Worm (Caenorhabditis elegans): ENCODE results near the gene srt-42.

Gene srt-42

DNA sequence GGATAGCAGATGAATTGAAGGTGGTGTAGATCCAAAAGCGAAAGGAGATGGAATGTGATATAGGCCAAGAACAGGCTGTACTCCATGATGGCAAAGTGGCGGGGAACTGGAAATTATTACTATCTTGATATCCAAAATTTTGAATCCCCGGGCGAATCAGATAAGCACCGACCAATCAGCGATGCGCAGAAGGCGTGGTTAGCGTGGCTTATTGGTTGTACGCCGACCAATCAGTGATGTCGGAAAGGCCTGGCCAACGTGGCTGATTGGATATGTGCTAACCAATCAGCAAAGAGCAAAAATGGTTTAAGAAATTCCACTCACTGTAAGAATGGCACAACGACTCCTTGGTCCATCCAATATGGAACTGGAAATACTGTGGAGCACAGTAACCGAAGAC, 27.3 kb upstream of the srt-42 start:
- TF ChIP-seq ztf-11 (tag; optimal IDR thresholded peaks at IDR 0.05), result no peak
- TF ChIP-seq flh-1 (GFP tag; optimal IDR thresholded peaks at IDR 0.05), result no peak
- TF ChIP-seq nhr-28 (tag; optimal IDR thresholded peaks at IDR 0.05), result no peak
- no peak for TF ChIP-seq M03D4.4 (tag; optimal IDR thresholded peaks at IDR 0.05)
- TF ChIP-seq bed-3 (GFP tag; optimal IDR thresholded peaks at IDR 0.05), result no peak
- no peak for TF ChIP-seq mep-1 (tag; optimal IDR thresholded peaks at IDR 0.05)
- no peak for TF ChIP-seq pha-4 (tag; optimal IDR thresholded peaks at IDR 0.05)
- TF ChIP-seq tbx-8 (GFP tag; optimal IDR thresholded peaks at IDR 0.05), result no peak
- no peak for TF ChIP-seq ham-2 (GFP tag; optimal IDR thresholded peaks at IDR 0.05)
- no peak for TF ChIP-seq nhr-237 (tag; optimal IDR thresholded peaks at IDR 0.05)
- TF ChIP-seq unc-62 (GFP tag; optimal IDR thresholded peaks at IDR 0.05), result no peak
- TF ChIP-seq unc-120 (tag; optimal IDR thresholded peaks at IDR 0.05; ENCODE audit: poor library complexity, severe bottlenecking), result no peak
- TF ChIP-seq lin-32 (GFP tag; optimal IDR thresholded peaks at IDR 0.05), result no peak
- TF ChIP-seq lin-13 (tag; optimal IDR thresholded peaks at IDR 0.05), result no peak
- TF ChIP-seq ceh-39 (tag; optimal IDR thresholded peaks at IDR 0.05), result no peak
- no peak for TF ChIP-seq mab-5 (tag; optimal IDR thresholded peaks at IDR 0.05)
- TF ChIP-seq mls-2 (tag; optimal IDR thresholded peaks at IDR 0.05), result no peak

DNA sequence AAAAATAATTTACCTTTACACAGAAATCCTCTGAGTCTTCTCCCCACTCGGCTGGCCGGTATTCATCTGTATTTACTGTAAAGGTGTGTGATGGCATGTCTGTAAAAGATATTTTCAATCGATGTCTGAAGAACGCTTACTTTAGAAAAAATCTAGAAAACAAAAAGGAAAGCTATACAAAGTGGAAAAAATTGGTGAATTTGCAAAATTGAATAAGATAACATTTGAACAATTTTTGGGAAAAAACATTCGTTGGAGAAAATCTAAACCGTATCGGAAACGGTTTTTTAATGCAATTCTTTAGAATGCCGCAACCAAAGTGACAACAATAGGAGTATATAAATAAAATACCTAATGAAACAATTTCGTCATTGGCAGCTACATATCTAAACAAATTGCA, 25.3 kb upstream of the srt-42 start, which contains the start of gene F36H9.5:
F36H9.5 (minus strand) TSS at position 101 of the 400 bp plus-strand sequence.
- no peak for TF ChIP-seq zip-8 (tag; optimal IDR thresholded peaks at IDR 0.05)
- TF ChIP-seq lin-32 (GFP tag; optimal IDR thresholded peaks at IDR 0.05), result no peak
- no peak for TF ChIP-seq mls-2 (tag; optimal IDR thresholded peaks at IDR 0.05)
- TF ChIP-seq ztf-11 (tag; optimal IDR thresholded peaks at IDR 0.05), result no peak
- no peak for TF ChIP-seq ceh-83 (GFP tag; optimal IDR thresholded peaks at IDR 0.05)
- TF ChIP-seq mab-5 (tag; optimal IDR thresholded peaks at IDR 0.05), result no peak
- TF ChIP-seq M03D4.4 (tag; optimal IDR thresholded peaks at IDR 0.05), result no peak
- TF ChIP-seq mep-1 (tag; optimal IDR thresholded peaks at IDR 0.05), result no peak
- TF ChIP-seq unc-39 (tag; optimal IDR thresholded peaks at IDR 0.05), result no peak
- no peak for TF ChIP-seq tbx-8 (GFP tag; optimal IDR thresholded peaks at IDR 0.05)

DNA sequence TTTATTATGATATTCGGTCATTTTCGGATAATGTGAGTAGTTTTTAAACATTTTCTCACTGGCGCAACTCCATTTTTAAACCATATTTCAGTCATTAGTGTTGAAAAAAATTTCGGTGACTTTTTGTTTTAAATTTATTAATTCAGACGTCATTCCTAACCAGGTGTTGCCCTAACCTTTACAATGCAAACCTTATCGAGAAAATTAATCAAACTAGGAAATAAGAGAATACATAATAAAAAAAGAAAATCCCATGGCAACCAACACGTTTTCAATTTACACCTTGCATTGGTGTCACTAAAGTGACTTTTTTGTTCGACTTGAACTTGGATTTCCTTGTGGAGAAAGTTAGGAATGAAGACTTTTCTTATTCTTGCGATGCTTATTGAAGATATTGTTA, 19.1 kb upstream of the srt-42 start, which contains the start of gene F36H9.2:
F36H9.2 (plus strand) TSS at position 301 of the 400 bp plus-strand sequence.
- TF ChIP-seq unc-62 (GFP tag; optimal IDR thresholded peaks at IDR 0.05) (no peak), sptf-1 (tag; optimal IDR thresholded peaks at IDR 0.05) (no peak), nhr-237 (tag; optimal IDR thresholded peaks at IDR 0.05) (no peak), nhr-76 (tag; optimal IDR thresholded peaks at IDR 0.05) (no peak), sem-2 (GFP tag; optimal IDR thresholded peaks at IDR 0.05) (no peak), ceh-83 (GFP tag; optimal IDR thresholded peaks at IDR 0.05) (no peak), ham-2 (GFP tag; optimal IDR thresholded peaks at IDR 0.05) (no peak), ztf-11 (tag; optimal IDR thresholded peaks at IDR 0.05) (no peak), ceh-43 (GFP tag; optimal IDR thresholded peaks at IDR 0.05) (no peak), mls-2 (tag; optimal IDR thresholded peaks at IDR 0.05) (no peak), nhr-12 (tag; optimal IDR thresholded peaks at IDR 0.05) (no peak), pha-4 (tag; optimal IDR thresholded peaks at IDR 0.05) (no peak), blmp-1 (tag; optimal IDR thresholded peaks at IDR 0.05) (no peak), ceh-39 (tag; optimal IDR thresholded peaks at IDR 0.05) (no peak), elt-3 (tag; optimal IDR thresholded peaks at IDR 0.05) (no peak), unc-39 (tag; optimal IDR thresholded peaks at IDR 0.05) (no peak), cnd-1 (tag; optimal IDR thresholded peaks at IDR 0.05) (no peak)

DNA sequence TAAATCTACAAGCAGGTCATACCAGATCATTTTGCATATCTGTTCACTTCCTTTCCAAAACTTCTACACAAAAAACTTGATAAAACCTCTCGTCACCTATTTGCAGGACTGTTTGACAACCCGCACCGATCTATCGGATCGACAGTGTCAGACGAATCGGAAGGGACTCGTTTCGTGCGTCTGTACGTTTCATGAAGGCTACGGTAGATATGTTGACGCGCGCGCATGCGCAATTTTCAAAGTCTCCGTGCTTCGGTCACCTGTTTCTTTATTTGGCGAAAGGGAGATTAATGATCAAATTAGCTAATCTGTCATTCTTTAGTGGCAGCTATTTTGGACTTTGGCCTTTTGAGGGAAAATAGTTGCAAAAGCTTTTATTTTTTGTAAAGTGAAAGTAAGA, 17.8 kb upstream of the srt-42 start:
- TF ChIP-seq ceh-39 (tag; optimal IDR thresholded peaks at IDR 0.05) (no peak), lsy-2 (tag; optimal IDR thresholded peaks at IDR 0.05) (no peak), ceh-83 (GFP tag; optimal IDR thresholded peaks at IDR 0.05) (no peak), sptf-1 (tag; optimal IDR thresholded peaks at IDR 0.05) (no peak), drap-1 (GFP tag; optimal IDR thresholded peaks at IDR 0.05) (no peak), elt-3 (tag; optimal IDR thresholded peaks at IDR 0.05) (no peak), nhr-12 (tag; optimal IDR thresholded peaks at IDR 0.05) (no peak), mls-2 (tag; optimal IDR thresholded peaks at IDR 0.05) (no peak), hlh-1 (tag; optimal IDR thresholded peaks at IDR 0.05) (no peak), lin-13 (tag; optimal IDR thresholded peaks at IDR 0.05) (no peak), mep-1 (tag; optimal IDR thresholded peaks at IDR 0.05) (no peak), blmp-1 (tag; optimal IDR thresholded peaks at IDR 0.05) (no peak), nhr-2 (tag; optimal IDR thresholded peaks at IDR 0.05) (no peak), ham-2 (GFP tag; optimal IDR thresholded peaks at IDR 0.05) (no peak), tbx-8 (GFP tag; optimal IDR thresholded peaks at IDR 0.05) (no peak), bed-3 (GFP tag; optimal IDR thresholded peaks at IDR 0.05) (no peak), nhr-76 (tag; optimal IDR thresholded peaks at IDR 0.05) (no peak)

Data from whole organism, mixed stage, embryonic.